Worm (Caenorhabditis elegans) whole organism, L2 larva: Measurements from ENCODE around the gene pms-2.

Experiments used
- F13H6.1 ChIP-seq: sonication (generic microtip); optimal IDR thresholded peaks from 2 replicates; lab custom pipeline; 2016; ENCODE audit warnings: missing genetic modification characterization, missing compliant biosample characterization
- ZK546.5 ChIP-seq: sonication (generic microtip); optimal IDR thresholded peaks from 2 replicates; lab custom pipeline; 2017; ENCODE audit warnings: missing biosample characterization, missing genetic modification characterization
- alr-1 ChIP-seq: fragments of 150-350 bp; optimal IDR thresholded peaks from 2 replicates; lab custom pipeline; 2014; ENCODE audit warnings: missing biosample characterization, missing genetic modification characterization
- aly-2 ChIP-seq: fragments of 150-350 bp; optimal IDR thresholded peaks from 2 replicates; lab custom pipeline; 2014; ENCODE audit warnings: missing biosample characterization, missing genetic modification characterization
- ama-1 ChIP-seq: fragments of 150-350 bp; optimal IDR thresholded peaks from 2 replicates; lab custom pipeline; 2018; ENCODE audit warnings: inconsistent platforms
- ceh-16 ChIP-seq: fragments of 150-350 bp; optimal IDR thresholded peaks from 2 replicates; lab custom pipeline; 2014; ENCODE audit warnings: missing biosample characterization, missing genetic modification characterization
- crh-2 ChIP-seq: sonication (generic microtip); optimal IDR thresholded peaks from 2 replicates; lab custom pipeline; 2017; ENCODE audit warnings: missing biosample characterization, missing genetic modification characterization
- dmd-4 ChIP-seq: sonication (generic microtip); optimal IDR thresholded peaks from 2 replicates; lab custom pipeline; 2017; ENCODE audit warnings: missing biosample characterization, missing genetic modification characterization
- egl-27 ChIP-seq: sonication (generic microtip); optimal IDR thresholded peaks from 3 replicates; lab custom pipeline; 2017; ENCODE audit warnings: missing biosample characterization, missing genetic modification reagents, missing genetic modification characterization
- elt-1 ChIP-seq: fragments of 150-350 bp; optimal IDR thresholded peaks from 2 replicates; lab custom pipeline; 2014; ENCODE audit warnings: missing biosample characterization, missing genetic modification characterization
- elt-3 ChIP-seq: sonication (generic microtip); optimal IDR thresholded peaks from 2 replicates; lab custom pipeline; 2017; ENCODE audit warnings: missing biosample characterization, missing genetic modification characterization
- fos-1 ChIP-seq: fragments of 150-350 bp; optimal IDR thresholded peaks from 2 replicates; lab custom pipeline; 2014; ENCODE audit warnings: missing biosample characterization, missing genetic modification characterization
- gmeb-1 ChIP-seq: fragments of 150-350 bp; optimal IDR thresholded peaks from 2 replicates; lab custom pipeline; 2014; ENCODE audit warnings: missing biosample characterization, missing genetic modification characterization
- lin-13 ChIP-seq: fragments of 150-350 bp; optimal IDR thresholded peaks from 2 replicates; lab custom pipeline; 2014; ENCODE audit warnings: missing biosample characterization, missing genetic modification reagents, missing genetic modification characterization
- lin-39 ChIP-seq: fragments of 150-350 bp; optimal IDR thresholded peaks from 2 replicates; lab custom pipeline; 2014; ENCODE audit warnings: missing biosample characterization, missing genetic modification reagents, missing genetic modification characterization
- lsy-2 ChIP-seq, 2 experiments: fragments of 150-350 bp in 1 of 2; sonication (generic microtip) in 1 of 2; optimal IDR thresholded peaks; 2 replicates each; lab custom pipeline; 2014 to 2017; ENCODE audit warnings: missing biosample characterization in 2 of 2, missing genetic modification characterization in 2 of 2
- mab-5 ChIP-seq: fragments of 150-350 bp; optimal IDR thresholded peaks from 2 replicates; lab custom pipeline; 2014; ENCODE audit warnings: missing biosample characterization, missing genetic modification characterization
- mbf-1 ChIP-seq: sonication (generic microtip); optimal IDR thresholded peaks from 2 replicates; lab custom pipeline; 2017; ENCODE audit warnings: missing biosample characterization, missing genetic modification characterization
- mdl-1 ChIP-seq, 2 experiments: fragments of 150-350 bp in 1 of 2; sonication (generic microtip) in 1 of 2; optimal IDR thresholded peaks; 2 replicates each; lab custom pipeline; 2017; ENCODE audit warnings: missing biosample characterization in 2 of 2, missing genetic modification characterization in 2 of 2
- nhr-10 ChIP-seq: sonication (generic microtip); optimal IDR thresholded peaks from 2 replicates; lab custom pipeline; 2017; ENCODE audit warnings: missing biosample characterization, missing genetic modification characterization
- nhr-129 ChIP-seq: fragments of 150-350 bp; optimal IDR thresholded peaks from 2 replicates; lab custom pipeline; 2014; ENCODE audit warnings: missing biosample characterization, missing genetic modification characterization
- nhr-23 ChIP-seq: fragments of 150-350 bp; optimal IDR thresholded peaks from 2 replicates; lab custom pipeline; 2014; ENCODE audit warnings: missing biosample characterization, missing genetic modification reagents, missing genetic modification characterization
- nhr-237 ChIP-seq: fragments of 150-350 bp; optimal IDR thresholded peaks from 2 replicates; lab custom pipeline; 2014; ENCODE audit warnings: missing biosample characterization, missing genetic modification characterization
- nhr-25 ChIP-seq: fragments of 150-350 bp; sonication (generic microtip); optimal IDR thresholded peaks from 3 replicates; lab custom pipeline; 2014; ENCODE audit warnings: missing biosample characterization, missing genetic modification characterization
- nhr-6 ChIP-seq: fragments of 150-350 bp; optimal IDR thresholded peaks from 2 replicates; lab custom pipeline; 2014; ENCODE audit warnings: missing biosample characterization, missing genetic modification characterization
- peb-1 ChIP-seq: fragments of 150-350 bp; optimal IDR thresholded peaks from 2 replicates; lab custom pipeline; 2014; ENCODE audit warnings: missing biosample characterization, missing genetic modification characterization
- sem-4 ChIP-seq: fragments of 150-350 bp; optimal IDR thresholded peaks from 2 replicates; lab custom pipeline; 2014; ENCODE audit warnings: missing biosample characterization, missing genetic modification reagents, missing genetic modification characterization
- skn-1 ChIP-seq: sonication (generic microtip); optimal IDR thresholded peaks from 2 replicates; lab custom pipeline; 2017; ENCODE audit warnings: missing biosample characterization, missing genetic modification characterization
- sma-3 ChIP-seq: sonication (generic microtip); optimal IDR thresholded peaks from 2 replicates; lab custom pipeline; 2016; ENCODE audit warnings: missing genetic modification reagents, missing genetic modification characterization, missing compliant biosample characterization
- sma-9 ChIP-seq, 2 experiments: fragments of 150-350 bp in 1 of 2; sonication (generic microtip) in 1 of 2; optimal IDR thresholded peaks; 2 replicates each; lab custom pipeline; 2014 to 2016; ENCODE audit warnings: missing genetic modification characterization in 2 of 2, mild to moderate bottlenecking in 1 of 2, missing biosample characterization in 1 of 2, missing compliant biosample characterization in 1 of 2, missing genetic modification reagents in 1 of 2, moderate library complexity in 1 of 2
- unc-39 ChIP-seq: fragments of 150-350 bp; optimal IDR thresholded peaks from 2 replicates; lab custom pipeline; 2014; ENCODE audit warnings: missing biosample characterization, missing genetic modification characterization
- unc-55 ChIP-seq: fragments of 150-350 bp; sonication (generic microtip); optimal IDR thresholded peaks from 3 replicates; lab custom pipeline; 2014; ENCODE audit warnings: missing biosample characterization, missing genetic modification reagents, missing genetic modification characterization
- unc-62 ChIP-seq: fragments of 150-350 bp; optimal IDR thresholded peaks from 2 replicates; lab custom pipeline; 2014; ENCODE audit warnings: missing biosample characterization, missing genetic modification reagents, missing genetic modification characterization
- ztf-1 ChIP-seq: fragments of 200-800 bp; sonication (Bioruptor generic); conservative IDR thresholded peaks from 2 replicates; pipeline ENCODE4 v1.3.6; 2022; ENCODE audit warnings: missing genetic modification characterization, missing compliant biosample characterization
- ztf-11 ChIP-seq: sonication (generic microtip); optimal IDR thresholded peaks from 2 replicates; lab custom pipeline; 2017; ENCODE audit warnings: missing biosample characterization, missing genetic modification characterization
- ztf-4 ChIP-seq: fragments of 150-350 bp; optimal IDR thresholded peaks from 2 replicates; lab custom pipeline; 2014; ENCODE audit warnings: missing biosample characterization, missing genetic modification characterization

The pms-2 gene

ce11 chrV:11529541-11529940 lies 40.9 kb downstream of the pms-2 start:
- TF ChIP-seq dmd-4 (tag; lab: Kevin White, UChicago) (no peak), mbf-1 (tag; lab: Kevin White, UChicago) (no peak), peb-1 (no peak), unc-55 (no peak), crh-2 (tag; lab: Kevin White, UChicago) (no peak), mab-5 (tag; lab: Kevin White, UChicago) (no peak), ZK546.5 (tag; lab: Kevin White, UChicago) (no peak), lsy-2 (tag; optimal IDR thresholded peaks at IDR 0.05; lab: Kevin White, UChicago) (no peak), elt-1 (tag; lab: Kevin White, UChicago) (no peak), unc-62 (GFP tag; lab: Kevin White, UChicago) (no peak), nhr-23 (no peak), F13H6.1 (tag; lab: Kevin White, UChicago) (peak; percentile 82), mdl-1 (tag; optimal IDR thresholded peaks at IDR 0.05; lab: Kevin White, UChicago) (no peak), ztf-11 (tag; lab: Kevin White, UChicago) (no peak), nhr-129 (tag; lab: Kevin White, UChicago) (peak; percentile 41), lin-13 (GFP tag; lab: Kevin White, UChicago) (no peak), ama-1 (lab: Kevin White, UChicago) (no peak), egl-27 (no peak), ztf-4 (tag; lab: Kevin White, UChicago) (no peak), nhr-6 (tag; lab: Kevin White, UChicago) (no peak), fos-1 (tag; lab: Kevin White, UChicago) (no peak), ceh-16 (no peak), unc-39 (tag; lab: Kevin White, UChicago) (no peak), sem-4 (tag; lab: Kevin White, UChicago) (no peak), sma-9 (GFP tag; optimal IDR thresholded peaks at IDR 0.05; lab: Kevin White, UChicago) (peak; percentile 44), sma-9 (tag; optimal IDR thresholded peaks at IDR 0.05; lab: Kevin White, UChicago) (no peak), skn-1 (tag; lab: Kevin White, UChicago) (no peak)

ce11 chrV:11528633-11529327 lies 41.6 kb downstream of the pms-2 start:
- TF ChIP-seq elt-3 (tag; lab: Kevin White, UChicago) (no peak), nhr-25 (tag; lab: Kevin White, UChicago) (peak; percentile 30), nhr-129 (tag; lab: Kevin White, UChicago) (peak; percentile 13), ama-1 (lab: Kevin White, UChicago) (no peak), unc-55 (no peak)

- TF ChIP-seq egl-27, result no peak
- no peak for TF ChIP-seq ztf-11 (tag; lab: Kevin White, UChicago)
- TF ChIP-seq mab-5 (tag; lab: Kevin White, UChicago), result no peak
- no peak for TF ChIP-seq skn-1 (tag; lab: Kevin White, UChicago)
- no peak for TF ChIP-seq sma-9 (GFP tag; optimal IDR thresholded peaks at IDR 0.05; lab: Kevin White, UChicago)
- no peak for TF ChIP-seq sma-9 (tag; optimal IDR thresholded peaks at IDR 0.05; lab: Kevin White, UChicago)
- no peak for TF ChIP-seq nhr-25 (tag; lab: Kevin White, UChicago)
- TF ChIP-seq sma-3 (GFP tag; lab: Kevin White, UChicago), result no peak
- no peak for TF ChIP-seq nhr-6 (tag; lab: Kevin White, UChicago)
- no peak for TF ChIP-seq ztf-1 (GFP tag; lab: Robert Waterston, UW)
- no peak for TF ChIP-seq elt-1 (tag; lab: Kevin White, UChicago)
- TF ChIP-seq alr-1, result no peak
- no peak for TF ChIP-seq nhr-237 (tag; lab: Kevin White, UChicago)
- TF ChIP-seq gmeb-1 (tag; lab: Kevin White, UChicago), result no peak
Measured at ce11 chrV:11527531-11527930, 42.9 kb downstream of the pms-2 start, which contains the start of gene ccch-1. ccch-1 (plus strand) TSS chrV:11527831.

ce11 chrV:11526927-11527491 lies 43.4 kb downstream of the pms-2 start:
- TF ChIP-seq lin-39 (tag; lab: Kevin White, UChicago) (no peak), gmeb-1 (tag; lab: Kevin White, UChicago) (no peak), aly-2 (tag; lab: Kevin White, UChicago) (no peak), unc-39 (tag; lab: Kevin White, UChicago) (no peak), nhr-10 (no peak), nhr-25 (tag; lab: Kevin White, UChicago) (peak; percentile 53)
- TF ChIP-seq, all 48 proteins: peak for 1
